Worm (Caenorhabditis elegans): ENCODE measurements around the gene acy-3.
A peak's percentile ranks its signal among the peaks of the same experiment; 100 is the strongest.

The acy-3 gene

DNA sequence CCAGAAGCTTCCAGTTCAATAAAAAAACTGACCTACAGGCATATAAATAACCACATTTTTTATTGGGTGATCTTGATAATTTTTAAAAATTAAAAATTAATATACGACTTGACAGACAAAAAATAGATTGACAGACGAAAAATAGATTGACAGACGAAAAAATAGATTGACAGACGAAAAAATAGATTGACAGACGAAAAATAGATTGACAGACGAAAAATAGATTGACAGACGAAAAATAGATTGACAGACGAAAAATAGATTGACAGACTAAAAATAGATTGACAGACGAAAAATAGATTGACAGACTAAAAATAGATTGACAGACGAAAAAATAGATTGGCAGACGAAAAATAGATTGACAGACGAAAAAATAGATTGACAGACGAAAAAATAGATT is 15.9 kb downstream of the acy-3 start:
- TF ChIP-seq tbx-37 (GFP tag; conservative IDR thresholded peaks at IDR 0.05) (peak; percentile 78), pes-1 (GFP tag; IDR thresholded peaks at IDR 0.05) (peak; percentile 33; the same call in 1 of the 2 replicates), sea-1 (GFP tag; conservative IDR thresholded peaks at IDR 0.05) (peak; percentile 83), tbx-11 (GFP tag; IDR thresholded peaks at IDR 0.05) (peak; percentile 87)

DNA sequence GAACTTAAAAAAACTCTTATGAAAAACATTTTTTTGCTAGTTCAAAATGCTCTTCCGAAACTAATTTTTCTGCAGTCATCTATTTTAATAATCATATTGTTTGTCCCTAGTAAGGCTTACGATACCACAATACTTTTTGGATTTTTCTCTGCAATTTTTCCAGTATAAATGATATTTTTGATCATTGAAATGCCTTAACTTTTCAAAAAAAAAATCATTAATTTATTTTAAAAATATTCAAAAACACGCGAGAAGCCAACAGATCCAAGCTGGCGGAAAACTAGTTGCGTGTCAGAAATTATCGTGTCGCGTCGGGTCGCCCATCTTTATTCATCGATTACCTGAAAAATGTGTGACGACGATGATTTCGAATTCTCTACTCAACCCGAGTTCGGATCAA is 18.1 kb downstream of the acy-3 start, which contains the start of gene gmeb-3:
TSS of gene gmeb-3 (plus strand) at position 301 of the 400 bp plus-strand sequence.
- TF ChIP-seq hmbx-1 (tag; optimal IDR thresholded peaks at IDR 0.05) (no peak), ets-7 (tag; optimal IDR thresholded peaks at IDR 0.05) (no peak), aly-1 (tag; optimal IDR thresholded peaks at IDR 0.05) (no peak), scrt-1 (GFP tag; IDR thresholded peaks at IDR 0.05) (no peak), F13C5.2 (tag; optimal IDR thresholded peaks at IDR 0.05) (no peak), hmg-4 (GFP tag; optimal IDR thresholded peaks at IDR 0.05) (no peak)

DNA sequence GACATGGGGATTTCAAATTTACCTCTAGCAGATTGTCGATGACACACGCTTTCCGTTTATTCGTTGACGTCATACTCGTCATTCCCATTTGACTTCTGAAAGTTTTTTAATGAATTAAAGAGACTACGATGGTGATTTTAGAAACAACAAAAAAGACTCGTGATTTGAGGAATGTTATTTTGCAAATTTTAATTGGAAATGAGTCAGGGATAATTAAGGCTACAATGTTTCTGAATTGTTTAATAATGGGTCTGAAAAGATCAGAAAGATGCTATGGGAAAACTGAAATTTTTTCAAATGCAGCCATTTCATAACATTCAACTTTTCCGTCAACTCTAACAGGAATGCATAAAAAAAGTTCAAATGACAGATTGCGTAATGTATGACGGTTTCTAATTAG is 20.8 kb downstream of the acy-3 start, which contains the start of gene C44F1.1:
TSS of gene C44F1.1 (minus strand) at position 101 of the 400 bp plus-strand sequence.
- TF ChIP-seq tra-4 (tag; optimal IDR thresholded peaks at IDR 0.05) (no peak), ceh-13 (GFP tag; optimal IDR thresholded peaks at IDR 0.05) (no peak)

DNA sequence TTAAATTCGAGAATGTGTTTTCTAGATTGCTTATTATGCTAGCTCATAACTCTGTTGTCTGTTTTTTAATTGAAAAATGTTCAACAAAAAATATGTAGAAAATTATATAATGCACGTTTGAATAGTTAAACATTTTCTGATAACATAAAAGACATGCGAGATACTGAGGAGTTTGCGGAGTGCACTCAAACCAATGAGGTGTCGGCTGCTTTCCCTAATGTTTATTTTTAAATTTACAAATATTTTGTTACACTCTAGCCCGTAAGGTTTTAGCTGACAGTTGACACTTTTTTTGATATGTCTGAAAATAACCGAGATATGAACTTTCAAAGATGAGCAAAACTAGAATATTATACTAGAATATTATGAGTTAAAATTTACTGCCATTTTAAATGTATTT is 21.7 kb downstream of the acy-3 start:
- no peak for TF ChIP-seq ama-1 (optimal IDR thresholded peaks at IDR 0.05)
- no peak for TF ChIP-seq ets-7 (tag; optimal IDR thresholded peaks at IDR 0.05)
- TF ChIP-seq pes-1 (GFP tag; IDR thresholded peaks at IDR 0.05), result no peak
- TF ChIP-seq tbx-11 (GFP tag; IDR thresholded peaks at IDR 0.05), result no peak
- no peak for TF ChIP-seq aly-1 (tag; optimal IDR thresholded peaks at IDR 0.05)

DNA sequence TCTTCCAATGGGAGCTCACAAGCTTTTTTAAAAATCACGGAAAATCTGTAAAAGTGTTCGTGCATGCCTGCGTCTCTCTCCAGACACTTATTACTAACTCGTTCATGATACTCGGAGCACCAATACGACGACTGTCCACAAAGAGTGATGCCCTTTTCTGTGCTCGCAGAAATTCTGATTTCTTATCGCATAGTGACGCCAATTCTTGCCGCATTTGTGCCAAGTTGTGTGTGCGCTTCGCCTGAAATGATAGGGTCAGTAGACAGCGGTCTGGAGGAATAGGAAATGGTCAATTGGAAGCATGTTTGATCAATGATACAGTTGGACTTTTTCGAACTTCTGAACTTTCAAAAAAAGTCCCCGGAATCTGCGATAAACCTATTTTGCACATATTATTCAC is 22.2 kb downstream of the acy-3 start:
- TF ChIP-seq tbx-37 (GFP tag; conservative IDR thresholded peaks at IDR 0.05) (no peak), tra-4 (tag; optimal IDR thresholded peaks at IDR 0.05) (no peak)

DNA sequence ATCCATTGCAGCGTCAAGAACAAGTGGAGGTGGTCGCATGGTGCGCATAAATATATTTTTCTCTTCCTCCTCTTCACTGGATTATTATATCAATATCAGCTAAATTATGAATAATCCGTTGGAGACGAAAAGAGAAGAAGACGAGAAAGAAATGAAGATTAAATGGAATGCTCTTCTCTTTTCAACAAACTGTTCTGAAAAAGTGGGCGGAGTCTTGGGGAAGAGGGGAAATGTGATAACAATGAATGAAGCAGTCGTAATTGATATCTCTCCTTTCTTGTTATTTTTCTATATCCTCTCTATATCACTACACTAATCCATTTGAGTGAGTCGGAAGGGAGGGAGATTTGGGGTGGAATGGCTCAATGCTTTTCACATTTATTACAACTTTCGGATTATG is 27.0 kb downstream of the acy-3 start, which contains the start of gene arcp-1:
TSS of gene arcp-1 (minus strand) at position 101 of the 400 bp plus-strand sequence.
- no peak for TF ChIP-seq ets-7 (tag; optimal IDR thresholded peaks at IDR 0.05)
- TF ChIP-seq ceh-13 (GFP tag; optimal IDR thresholded peaks at IDR 0.05), result no peak
- TF ChIP-seq aly-1 (tag; optimal IDR thresholded peaks at IDR 0.05), result no peak
- no peak for TF ChIP-seq F13C5.2 (tag; optimal IDR thresholded peaks at IDR 0.05)
- TF ChIP-seq tbx-37 (GFP tag; conservative IDR thresholded peaks at IDR 0.05), result no peak
- TF ChIP-seq ceh-36 (tag; optimal IDR thresholded peaks at IDR 0.05), result no peak
- TF ChIP-seq pes-1 (GFP tag; IDR thresholded peaks at IDR 0.05), result no peak
- no peak for TF ChIP-seq hnd-1 (tag; optimal IDR thresholded peaks at IDR 0.05)
- TF ChIP-seq tbx-11 (GFP tag; IDR thresholded peaks at IDR 0.05), result no peak
- TF ChIP-seq B0310.2 (tag; optimal IDR thresholded peaks at IDR 0.05), result no peak
- TF ChIP-seq ama-1 (optimal IDR thresholded peaks at IDR 0.05), result no peak
- no peak for TF ChIP-seq scrt-1 (GFP tag; IDR thresholded peaks at IDR 0.05)
- no peak for TF ChIP-seq hmbx-1 (tag; optimal IDR thresholded peaks at IDR 0.05)

DNA sequence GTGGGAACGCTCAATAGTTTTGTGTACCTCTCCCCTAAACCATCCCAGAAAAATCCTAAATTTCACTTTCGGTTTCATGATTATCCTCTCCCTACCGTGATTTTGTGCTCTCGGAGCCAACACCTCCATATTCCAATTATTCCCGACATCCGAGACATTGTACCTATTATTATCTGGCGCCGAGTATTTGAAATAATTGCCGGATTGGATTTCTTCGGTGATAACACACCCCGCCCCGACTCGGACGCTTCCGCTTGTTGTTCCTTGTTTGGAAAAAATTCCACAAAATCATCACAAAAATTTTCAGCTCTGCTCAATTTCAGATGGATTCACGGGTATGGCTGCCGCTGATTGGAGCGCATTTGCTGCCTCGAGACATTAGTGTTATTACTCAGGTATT is 41.1 kb downstream of the acy-3 start, which contains the start of gene lin-48:
TSS of gene lin-48 (plus strand) at position 301 of the 400 bp plus-strand sequence.
- TF ChIP-seq tra-4 (tag; optimal IDR thresholded peaks at IDR 0.05), result no peak
- no peak for TF ChIP-seq hmg-4 (GFP tag; optimal IDR thresholded peaks at IDR 0.05)
- no peak for TF ChIP-seq pes-1 (GFP tag; IDR thresholded peaks at IDR 0.05)
- TF ChIP-seq aly-1 (tag; optimal IDR thresholded peaks at IDR 0.05), result no peak
- no peak for TF ChIP-seq sea-1 (GFP tag; conservative IDR thresholded peaks at IDR 0.05)
- no peak for TF ChIP-seq ceh-36 (tag; optimal IDR thresholded peaks at IDR 0.05)
- TF ChIP-seq ama-1 (optimal IDR thresholded peaks at IDR 0.05), result no peak
- TF ChIP-seq B0310.2 (tag; optimal IDR thresholded peaks at IDR 0.05), result no peak

DNA sequence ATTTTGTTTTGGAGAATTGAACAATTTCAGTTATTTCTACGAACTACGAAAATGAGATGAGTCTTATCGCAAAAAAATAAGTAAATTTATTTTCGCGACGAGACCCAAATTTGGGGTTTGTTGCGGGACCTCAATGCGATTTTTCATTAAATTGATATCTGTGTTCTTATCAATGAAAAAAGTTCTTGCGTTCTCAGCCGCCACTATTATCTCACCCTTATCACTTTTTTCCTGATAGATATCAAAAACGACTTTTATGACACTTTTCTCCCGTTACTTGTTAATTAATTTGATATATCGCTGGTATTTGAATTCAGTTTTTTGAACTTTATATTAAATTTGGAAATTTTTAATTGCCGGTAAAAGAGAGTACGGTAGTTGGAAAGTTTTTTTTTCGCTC is 42.9 kb downstream of the acy-3 start:
- TF ChIP-seq scrt-1 (GFP tag; IDR thresholded peaks at IDR 0.05) (no peak), ets-7 (tag; optimal IDR thresholded peaks at IDR 0.05) (no peak), tra-4 (tag; optimal IDR thresholded peaks at IDR 0.05) (no peak), pes-1 (GFP tag; IDR thresholded peaks at IDR 0.05) (no peak), hmg-4 (GFP tag; optimal IDR thresholded peaks at IDR 0.05) (no peak), B0310.2 (tag; optimal IDR thresholded peaks at IDR 0.05) (no peak)

DNA sequence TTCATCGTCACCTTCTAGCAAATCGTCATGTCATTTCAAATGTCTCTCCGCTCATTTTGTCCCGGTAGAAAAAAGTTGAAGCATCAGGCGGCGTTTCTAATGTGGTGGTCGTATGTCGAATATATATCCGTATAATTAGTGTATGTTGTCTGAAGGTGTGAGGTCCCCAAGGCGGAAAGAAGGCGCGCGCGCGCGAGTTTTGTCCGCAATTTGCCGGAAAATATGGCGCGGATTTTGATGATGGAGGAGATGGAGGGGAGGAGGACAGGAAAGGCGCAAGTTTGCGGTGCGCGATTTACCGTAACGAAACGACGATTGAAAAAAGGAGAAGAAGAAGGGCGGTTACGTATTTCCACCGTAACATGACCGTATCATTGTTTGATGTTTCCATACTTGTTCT is 44.2 kb downstream of the acy-3 start:
- TF ChIP-seq sea-1 (GFP tag; conservative IDR thresholded peaks at IDR 0.05), result no peak
- TF ChIP-seq tbx-37 (GFP tag; conservative IDR thresholded peaks at IDR 0.05), result no peak
- TF ChIP-seq ets-7 (tag; optimal IDR thresholded peaks at IDR 0.05), result no peak
- no peak for TF ChIP-seq ceh-36 (tag; optimal IDR thresholded peaks at IDR 0.05)
- TF ChIP-seq ceh-13 (GFP tag; optimal IDR thresholded peaks at IDR 0.05), result no peak
- TF ChIP-seq F13C5.2 (tag; optimal IDR thresholded peaks at IDR 0.05), result no peak
- TF ChIP-seq hnd-1 (tag; optimal IDR thresholded peaks at IDR 0.05), result no peak
- TF ChIP-seq tbx-11 (GFP tag; IDR thresholded peaks at IDR 0.05), result no peak
- TF ChIP-seq pes-1 (GFP tag; IDR thresholded peaks at IDR 0.05), result no peak
- no peak for TF ChIP-seq hmg-4 (GFP tag; optimal IDR thresholded peaks at IDR 0.05)
- no peak for TF ChIP-seq aly-1 (tag; optimal IDR thresholded peaks at IDR 0.05)
- no peak for TF ChIP-seq tra-4 (tag; optimal IDR thresholded peaks at IDR 0.05)
- TF ChIP-seq ama-1 (optimal IDR thresholded peaks at IDR 0.05), result no peak
- TF ChIP-seq B0310.2 (tag; optimal IDR thresholded peaks at IDR 0.05), result no peak
- no peak for TF ChIP-seq hmbx-1 (tag; optimal IDR thresholded peaks at IDR 0.05)
- no peak for TF ChIP-seq flt-1 (GFP tag; IDR thresholded peaks at IDR 0.05)
